Worm (Caenorhabditis elegans) whole organism, dauer: Measurements from ENCODE around the gene B0034.5.

Experiments
- unc-62 ChIP-seq: sonication (generic microtip); optimal IDR thresholded peaks from 2 replicates; lab custom pipeline; 2017; ENCODE audit warnings: missing biosample characterization, missing genetic modification reagents, missing genetic modification characterization

B0034.5 gene

DNA sequence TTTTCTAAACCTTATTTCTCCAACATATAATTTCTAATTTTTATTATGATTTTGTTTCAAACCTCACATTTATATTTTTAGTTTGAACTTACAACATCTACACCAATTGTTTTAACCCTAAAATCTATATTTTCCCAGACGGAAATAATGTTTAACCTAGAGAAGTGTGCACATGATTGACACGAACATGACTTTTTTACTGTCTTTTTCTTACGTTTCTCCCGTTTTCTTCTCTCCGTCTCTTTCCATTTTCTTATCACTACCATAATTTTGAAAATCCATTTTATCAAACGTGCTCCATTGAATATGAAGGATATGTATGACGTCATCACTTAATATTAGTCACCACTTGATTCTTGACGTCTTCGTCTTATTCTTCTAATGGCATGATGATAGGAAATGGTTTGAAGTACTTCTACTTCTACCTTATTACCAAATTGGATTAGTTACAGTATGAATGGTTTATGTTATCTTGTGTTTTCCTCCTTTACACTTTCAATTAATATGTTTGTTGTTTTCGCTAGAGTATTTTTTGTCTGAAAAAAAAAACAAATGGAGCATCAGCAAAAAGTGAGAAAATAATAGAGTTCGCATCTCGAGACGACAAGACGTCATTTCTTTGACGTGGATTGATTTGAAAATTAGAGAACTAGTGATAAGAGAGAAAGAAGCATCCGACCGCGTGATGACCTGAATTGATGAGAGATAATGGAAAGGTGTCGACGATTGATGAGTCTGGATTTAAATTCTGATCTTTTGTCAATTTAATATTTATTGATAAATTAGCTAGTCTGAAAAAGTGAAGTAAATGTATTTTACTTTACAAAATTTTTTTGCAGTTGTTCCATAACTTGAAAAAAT is 42.6 kb downstream of the B0034.5 start:
- TF ChIP-seq unc-62 (GFP tag; lab: Kevin White, UChicago) = no peak

- no peak for TF ChIP-seq unc-62 (GFP tag; lab: Kevin White, UChicago)
Measured at ce11 chrII:5931109-5931508, 43.7 kb downstream of the B0034.5 start.

DNA sequence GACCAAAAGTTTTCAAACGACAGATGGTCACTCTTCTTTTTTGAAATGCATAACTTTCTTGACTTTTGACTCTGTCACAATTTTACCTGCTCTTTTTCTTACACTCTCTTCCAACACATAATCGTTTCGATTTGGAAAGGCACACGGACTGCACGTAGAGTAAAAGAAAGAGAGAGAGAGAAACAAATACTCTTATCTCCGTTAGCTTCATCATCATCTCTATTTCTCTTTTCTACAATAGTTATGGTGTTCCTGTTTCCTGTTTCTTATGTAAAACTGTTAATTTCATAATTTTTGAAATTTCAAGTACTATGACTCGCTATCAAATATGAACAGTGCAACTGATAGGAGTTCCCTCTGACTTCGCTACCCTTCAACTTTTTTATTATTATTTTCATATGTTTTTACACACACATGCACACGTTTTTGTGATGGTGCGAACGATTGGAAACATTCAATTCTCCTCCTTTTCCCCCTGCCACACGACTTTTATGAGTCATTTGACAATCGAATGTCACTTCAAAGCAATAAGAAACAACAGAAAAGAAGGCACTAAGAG is 44.6 kb downstream of the B0034.5 start:
- TF ChIP-seq unc-62 (GFP tag; lab: Kevin White, UChicago) = no peak

DNA sequence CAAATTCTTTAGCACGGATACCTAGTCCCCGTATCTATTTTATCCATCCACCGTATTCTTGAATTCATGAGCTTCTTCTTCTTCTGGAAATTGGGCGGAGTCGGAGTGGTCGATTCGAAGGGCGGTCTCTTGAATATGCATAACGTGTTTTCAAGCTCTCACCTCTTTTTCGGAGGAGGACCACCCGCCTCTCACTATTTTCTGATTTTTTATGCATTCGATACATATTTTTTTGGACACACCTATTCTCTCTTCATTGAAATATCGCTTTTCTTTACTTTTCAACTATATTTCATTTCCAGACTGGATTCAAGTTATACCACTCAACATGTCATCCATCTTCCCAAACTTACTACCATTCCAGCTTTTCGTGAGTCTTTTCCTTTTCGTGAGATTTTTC is 46.3 kb downstream of the B0034.5 start, which contains the start of gene egl-44:
Gene egl-44 (plus strand): TSS at position 301 of the 400 bp plus-strand sequence.
- no peak for TF ChIP-seq unc-62 (GFP tag; lab: Kevin White, UChicago)
